Fruit fly (Drosophila melanogaster) whole organism, larva: ENCODE measurements around the gene kra.

Source experiments
- noc ChIP-seq: fragments of 200-800 bp; sonication (Bioruptor generic); optimal IDR thresholded peaks from 3 replicates; lab custom pipeline; 2019; ENCODE audit warnings: missing biosample characterization, mild to moderate bottlenecking, missing genetic modification characterization, moderate library complexity

kra gene

DNA sequence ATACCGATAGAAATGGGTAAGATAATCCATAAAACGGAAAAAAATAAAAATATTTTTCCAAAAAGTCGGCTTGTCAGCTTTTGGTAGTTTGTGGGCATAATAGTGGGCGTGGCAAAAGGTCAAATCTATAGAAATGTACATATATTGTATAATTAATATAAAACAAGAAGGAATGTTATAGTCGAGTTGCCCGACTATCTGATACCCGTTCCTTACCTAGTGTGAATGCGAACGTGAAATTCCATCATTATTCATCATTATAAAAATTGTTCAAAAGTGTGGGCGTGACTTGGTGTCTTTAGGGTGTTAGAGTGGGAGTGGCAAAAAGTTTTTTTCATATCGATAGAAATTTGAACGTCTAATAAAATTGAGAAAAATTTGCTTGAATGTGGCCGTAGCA lies 49.3 kb downstream of the kra start:
- no peak for TF ChIP-seq noc (tag; lab: Kevin White, UChicago)

DNA sequence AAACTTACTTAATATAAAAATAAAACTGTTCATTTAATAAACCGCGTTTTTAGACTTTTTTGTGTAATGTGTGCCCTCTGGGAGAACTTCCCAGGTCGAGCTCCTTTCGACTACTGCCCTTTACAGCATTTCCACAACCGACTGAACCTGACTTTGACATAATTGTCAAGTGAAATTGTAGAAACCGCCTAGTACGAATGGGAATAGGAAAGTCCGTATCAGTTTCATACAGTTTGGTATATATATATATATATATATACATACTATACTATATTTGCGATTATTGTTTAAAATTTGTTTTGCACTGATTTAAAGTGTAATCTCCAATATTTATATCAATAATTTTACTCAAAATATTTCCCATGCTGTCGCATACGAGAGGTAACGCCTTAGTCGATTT lies 49.9 kb downstream of the kra start, which contains the start of gene mia:
Gene mia (minus strand): TSS at position 101 of the 400 bp plus-strand sequence.
- TF ChIP-seq noc (tag; lab: Kevin White, UChicago): no peak

DNA sequence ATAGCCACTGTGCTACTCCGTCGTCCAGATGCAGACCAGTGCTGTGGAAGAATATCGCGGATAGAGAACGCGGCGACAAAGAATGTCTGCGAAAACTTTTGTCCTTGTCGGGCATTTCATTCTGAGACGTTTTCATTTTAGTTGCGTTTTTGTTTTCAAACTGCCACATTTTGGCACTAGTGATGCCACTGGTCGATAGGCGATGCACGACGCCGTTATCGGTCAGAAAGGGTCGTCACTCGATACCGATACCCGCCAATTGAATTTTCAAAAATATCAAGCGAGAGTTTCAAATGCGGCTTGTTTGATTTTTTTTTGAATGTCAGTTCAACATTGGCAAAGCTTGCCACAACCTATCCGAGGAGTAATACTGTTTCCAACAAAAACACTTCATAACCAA lies 50.5 kb downstream of the kra start:
- TF ChIP-seq noc (tag; lab: Kevin White, UChicago): no peak

DNA sequence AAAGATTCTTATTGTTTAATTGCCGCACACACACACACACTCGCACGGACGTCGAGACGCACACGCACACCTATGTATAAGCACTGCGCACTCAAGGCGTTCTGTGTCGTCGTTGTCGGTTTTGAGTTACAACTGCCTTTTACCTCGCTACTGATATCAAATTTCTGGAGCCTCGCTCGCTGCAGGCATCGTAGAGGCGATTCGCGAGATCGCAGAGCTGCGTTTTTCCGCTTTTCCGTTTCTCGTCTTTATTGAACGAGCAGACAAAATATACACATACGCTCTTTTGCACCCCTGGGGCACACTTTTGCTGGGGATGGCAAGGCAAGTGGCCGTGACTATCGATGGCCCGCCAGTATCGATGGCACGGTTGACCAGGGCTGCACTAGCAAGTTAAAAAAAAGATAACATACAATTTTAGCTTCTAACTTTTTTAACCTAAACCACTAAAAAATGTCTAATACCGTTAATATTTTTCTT lies 53.4 kb downstream of the kra start, which contains the start of gene CG2519:
Gene CG2519 (minus strand): TSS at position 312 of the 480 bp plus-strand sequence.
- TF ChIP-seq noc (tag; lab: Kevin White, UChicago): no peak
